Worm (Caenorhabditis elegans) whole organism, late embryonic: Measurements from ENCODE around the gene gcy-11.

Source experiments
- ama-1 ChIP-seq: fragments of 150-350 bp; optimal IDR thresholded peaks from 2 replicates; lab custom pipeline; 2014
- pag-3 ChIP-seq: sonication (generic microtip); optimal IDR thresholded peaks from 2 replicates; lab custom pipeline; 2016; ENCODE audit warnings: missing compliant biosample characterization, missing genetic modification characterization, borderline replicate concordance
- pqm-1 ChIP-seq: sonication (generic microtip); optimal IDR thresholded peaks from 2 replicates; lab custom pipeline; 2016; ENCODE audit warnings: missing genetic modification characterization, missing compliant biosample characterization

DNA sequence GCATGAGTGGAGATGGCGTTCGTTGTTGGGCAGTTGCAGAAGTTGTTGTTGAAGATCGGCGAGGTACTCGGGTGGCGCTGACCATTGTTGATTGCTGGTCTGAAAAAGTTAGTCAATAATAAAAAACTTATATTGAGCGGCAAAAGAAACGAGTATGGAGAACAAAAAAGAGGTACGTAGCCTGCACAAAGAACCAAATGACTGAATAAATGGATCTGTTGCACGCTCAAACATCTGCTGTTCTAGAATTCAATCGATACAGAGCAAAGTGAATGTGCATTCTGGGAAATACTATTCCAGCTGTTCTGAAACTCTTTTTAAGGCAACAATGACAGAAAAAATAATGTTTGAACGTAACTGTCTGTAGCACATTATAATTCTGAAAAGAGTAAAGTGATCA is 45.3 kb upstream of the gcy-11 start, which contains the start of gene lido-2:
- TF ChIP-seq pqm-1 (no peak), ama-1 (no peak), pag-3 (no peak)
